Worm (Caenorhabditis elegans) whole organism, late embryonic: ENCODE measurements around the gene W09C2.10.

Experiments used
- C08G9.2 ChIP-seq: sonication (generic microtip); optimal IDR thresholded peaks from 2 replicates; lab custom pipeline; 2016; ENCODE audit warnings: mild to moderate bottlenecking, missing genetic modification characterization, moderate library complexity, missing compliant biosample characterization
- C38D4.7 ChIP-seq: fragments of 200-800 bp; sonication (Bioruptor generic); optimal IDR thresholded peaks from 2 replicates; lab custom pipeline; 2018; ENCODE audit warnings: mild to moderate bottlenecking, missing genetic modification characterization, moderate library complexity, missing compliant biosample characterization
- F13H6.1 ChIP-seq: sonication (generic microtip); optimal IDR thresholded peaks from 2 replicates; lab custom pipeline; 2016; ENCODE audit warnings: missing genetic modification characterization, missing compliant biosample characterization
- ceh-18 ChIP-seq: sonication (generic microtip); optimal IDR thresholded peaks from 2 replicates; lab custom pipeline; 2016; ENCODE audit warnings: missing genetic modification characterization, missing compliant biosample characterization
- ceh-34 ChIP-seq: sonication (generic microtip); optimal IDR thresholded peaks from 2 replicates; lab custom pipeline; 2016; ENCODE audit warnings: mild to moderate bottlenecking, missing genetic modification characterization, missing compliant biosample characterization
- ceh-48 ChIP-seq: sonication (generic microtip); optimal IDR thresholded peaks from 2 replicates; lab custom pipeline; 2016; ENCODE audit warnings: missing genetic modification characterization, inconsistent platforms, missing compliant biosample characterization
- ceh-6 ChIP-seq: fragments of 200-800 bp; sonication (Bioruptor generic); optimal IDR thresholded peaks from 2 replicates; lab custom pipeline; 2018; ENCODE audit warnings: mild to moderate bottlenecking, missing genetic modification characterization, missing compliant biosample characterization
- elt-4 ChIP-seq: sonication (generic microtip); optimal IDR thresholded peaks from 2 replicates; lab custom pipeline; 2016; ENCODE audit warnings: missing genetic modification characterization, missing compliant biosample characterization
- eyg-1 ChIP-seq: sonication (generic microtip); optimal IDR thresholded peaks from 2 replicates; lab custom pipeline; 2016; ENCODE audit warnings: missing genotype, missing genetic modification characterization, missing compliant biosample characterization
- fax-1 ChIP-seq: sonication (generic microtip); optimal IDR thresholded peaks from 2 replicates; lab custom pipeline; 2016; ENCODE audit warnings: missing genotype, missing genetic modification characterization, missing compliant biosample characterization
- fkh-6 ChIP-seq: sonication (generic microtip); optimal IDR thresholded peaks from 2 replicates; lab custom pipeline; 2016; ENCODE audit warnings: missing genetic modification characterization, missing compliant biosample characterization
- gmeb-2 ChIP-seq: sonication (generic microtip); optimal IDR thresholded peaks from 2 replicates; lab custom pipeline; 2016; ENCODE audit warnings: missing genetic modification characterization, inconsistent platforms, missing compliant biosample characterization
- hlh-13 ChIP-seq: fragments of 200-800 bp; sonication (Bioruptor generic); optimal IDR thresholded peaks from 2 replicates; lab custom pipeline; 2018; ENCODE audit warnings: mild to moderate bottlenecking, missing genetic modification characterization, missing compliant biosample characterization
- hlh-30 ChIP-seq: sonication (generic microtip); optimal IDR thresholded peaks from 2 replicates; lab custom pipeline; 2017; ENCODE audit warnings: antibody characterized with exemption, missing genetic modification characterization, missing compliant biosample characterization; ENCODE audit not compliant: insufficient read depth
- hlh-6 ChIP-seq: sonication (generic microtip); optimal IDR thresholded peaks from 2 replicates; lab custom pipeline; 2016; ENCODE audit warnings: missing genotype, missing genetic modification characterization, missing compliant biosample characterization
- hlh-8 ChIP-seq: sonication (generic microtip); optimal IDR thresholded peaks from 2 replicates; lab custom pipeline; 2016; ENCODE audit warnings: missing genotype, missing genetic modification characterization, missing compliant biosample characterization
- lin-11 ChIP-seq: fragments of 200-800 bp; sonication (Bioruptor generic); optimal IDR thresholded peaks from 2 replicates; lab custom pipeline; 2018; ENCODE audit warnings: mild to moderate bottlenecking, missing genetic modification characterization, missing compliant biosample characterization
- nhr-11 ChIP-seq: fragments of 150-350 bp; optimal IDR thresholded peaks from 2 replicates; lab custom pipeline; 2014; ENCODE audit warnings: missing biosample characterization, missing genetic modification characterization
- nhr-232 ChIP-seq: sonication (generic microtip); optimal IDR thresholded peaks from 2 replicates; lab custom pipeline; 2016; ENCODE audit warnings: missing genetic modification characterization, missing compliant biosample characterization
- odd-2 ChIP-seq: sonication (generic microtip); optimal IDR thresholded peaks from 2 replicates; lab custom pipeline; 2017; ENCODE audit warnings: antibody characterized with exemption, mild to moderate bottlenecking, missing genetic modification characterization, missing compliant biosample characterization
- pag-3 ChIP-seq: sonication (generic microtip); optimal IDR thresholded peaks from 2 replicates; lab custom pipeline; 2016; ENCODE audit warnings: missing compliant biosample characterization, missing genetic modification characterization, borderline replicate concordance
- pat-9 ChIP-seq: fragments of 200-800 bp; sonication (Bioruptor generic); optimal IDR thresholded peaks from 2 replicates; lab custom pipeline; 2018; ENCODE audit warnings: mild to moderate bottlenecking, missing genetic modification characterization, moderate library complexity, missing compliant biosample characterization
- pha-2 ChIP-seq: sonication (generic microtip); optimal IDR thresholded peaks from 2 replicates; lab custom pipeline; 2017; ENCODE audit warnings: mild to moderate bottlenecking, missing genetic modification characterization, missing compliant biosample characterization
- pqm-1 ChIP-seq: sonication (generic microtip); optimal IDR thresholded peaks from 2 replicates; lab custom pipeline; 2016; ENCODE audit warnings: missing genetic modification characterization, missing compliant biosample characterization
- ref-2 ChIP-seq: sonication (generic microtip); optimal IDR thresholded peaks from 2 replicates; lab custom pipeline; 2016; ENCODE audit warnings: missing genetic modification characterization, missing compliant biosample characterization
- sdc-2 ChIP-seq: sonication (generic microtip); optimal IDR thresholded peaks from 2 replicates; lab custom pipeline; 2016; ENCODE audit warnings: missing genotype, missing genetic modification characterization, missing compliant biosample characterization
- sox-2 ChIP-seq: fragments of 200-800 bp; sonication (Bioruptor generic); IDR thresholded peaks from 2 replicates; pipeline ENCODE4 v1.3.6; 2022; ENCODE audit warnings: missing genetic modification reagents, missing genetic modification characterization, missing compliant biosample characterization
- sox-4 ChIP-seq: sonication (generic microtip); optimal IDR thresholded peaks from 2 replicates; lab custom pipeline; 2017; ENCODE audit warnings: mild to moderate bottlenecking, missing genetic modification characterization, inconsistent platforms, missing compliant biosample characterization
- zip-5 ChIP-seq: sonication (generic microtip); optimal IDR thresholded peaks from 2 replicates; lab custom pipeline; 2016; ENCODE audit warnings: missing genetic modification characterization, missing compliant biosample characterization
- ztf-16 ChIP-seq: sonication (generic microtip); optimal IDR thresholded peaks from 2 replicates; lab custom pipeline; 2017; ENCODE audit warnings: missing genetic modification characterization, missing compliant biosample characterization

W09C2.10 gene

DNA sequence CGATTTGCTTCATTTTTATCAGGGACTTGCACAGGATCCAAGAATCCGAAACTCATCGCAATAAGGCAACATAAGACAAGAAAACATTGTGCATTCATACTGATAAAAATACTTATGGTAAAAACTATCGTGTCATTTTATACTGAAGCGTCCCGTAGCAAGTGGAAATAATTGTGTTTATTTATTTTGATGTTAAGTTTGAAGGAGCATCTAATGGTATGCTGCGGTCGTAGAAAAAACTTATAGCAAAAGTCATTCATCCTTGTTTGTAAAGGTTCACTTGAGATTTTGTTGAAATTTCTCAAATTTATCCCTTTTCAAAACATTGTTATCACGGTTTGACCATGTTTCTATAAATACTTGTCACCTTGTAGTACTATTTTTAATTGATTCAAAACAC lies at the start of gene W09C2.10:
W09C2.10 (minus strand) TSS at position 101 of the 400 bp plus-strand sequence.
- TF ChIP-seq eyg-1 (tag; lab: Kevin White, UChicago) (no peak), sox-4 (tag; lab: Kevin White, UChicago) (no peak), hlh-8 (tag; lab: Kevin White, UChicago) (no peak), ref-2 (tag; lab: Kevin White, UChicago) (no peak), nhr-11 (tag; lab: Kevin White, UChicago) (no peak), odd-2 (tag; lab: Kevin White, UChicago) (no peak), ztf-16 (tag; lab: Kevin White, UChicago) (no peak), C08G9.2 (tag; lab: Kevin White, UChicago) (no peak), lin-11 (tag; lab: Kevin White, UChicago) (no peak), pha-2 (tag; lab: Kevin White, UChicago) (no peak), zip-5 (tag; lab: Kevin White, UChicago) (no peak), elt-4 (no peak), fax-1 (tag; lab: Kevin White, UChicago) (no peak), gmeb-2 (tag; lab: Kevin White, UChicago) (no peak), sox-2 (no peak), pat-9 (no peak), sdc-2 (tag; lab: Kevin White, UChicago) (no peak), pag-3 (tag; lab: Kevin White, UChicago) (no peak)
- TF ChIP-seq, all 69 proteins: peak for 0

DNA sequence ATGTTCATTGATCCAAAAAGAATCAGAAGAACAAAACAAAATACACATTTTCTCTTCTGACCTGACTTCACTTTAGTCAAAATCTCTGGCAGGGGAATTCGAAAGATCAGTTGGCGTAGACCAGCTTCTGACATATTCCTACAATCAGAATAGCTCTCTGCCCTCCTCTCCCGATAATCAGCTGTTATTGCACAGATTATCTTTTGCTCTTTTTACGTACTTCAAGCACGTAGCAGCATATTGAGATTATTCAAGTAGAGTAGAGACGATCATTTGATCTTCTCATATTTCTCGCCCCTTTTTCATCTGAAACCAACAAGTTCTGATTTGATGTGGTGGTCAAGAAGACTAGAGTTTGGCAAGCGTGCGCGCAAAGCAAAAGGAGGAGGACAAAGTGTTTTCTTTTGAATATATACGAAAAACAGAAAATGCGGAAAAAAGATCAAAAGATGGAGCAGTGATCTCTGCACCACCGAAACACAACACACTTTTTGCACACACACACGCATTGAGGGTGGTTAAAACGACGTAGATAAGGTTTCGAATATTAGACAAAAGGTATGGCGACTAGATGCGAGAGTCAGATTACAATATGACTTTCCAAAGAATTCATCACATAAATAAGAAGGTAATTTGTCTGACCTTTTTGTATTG lies 48.9 kb upstream of the W09C2.10 start:
- TF ChIP-seq lin-11 (tag; lab: Kevin White, UChicago) (no peak), nhr-232 (tag; lab: Kevin White, UChicago) (no peak), hlh-6 (tag; lab: Kevin White, UChicago) (no peak), ceh-48 (tag; lab: Kevin White, UChicago) (no peak)

DNA sequence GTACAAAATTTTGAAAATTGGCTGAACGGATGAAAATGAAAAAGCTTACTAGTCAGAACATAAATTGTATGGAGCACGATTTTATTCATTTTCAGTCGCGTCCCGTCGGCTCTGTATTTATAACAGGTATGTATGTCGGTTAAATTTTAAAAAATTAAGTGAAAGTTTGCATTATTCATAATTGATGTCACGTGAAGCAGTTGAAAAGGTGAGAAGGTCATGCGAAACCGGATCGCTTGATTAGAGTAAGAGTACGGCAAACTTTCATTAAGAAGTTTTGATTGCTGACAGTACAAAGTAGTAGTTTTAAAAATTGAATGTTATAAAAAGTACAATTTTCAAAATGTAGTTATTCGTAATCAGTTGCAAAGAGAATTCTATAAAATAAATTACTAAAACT lies 48.3 kb upstream of the W09C2.10 start:
- no peak for TF ChIP-seq ceh-6 (GFP tag; lab: Kevin White, UChicago)
- no peak for TF ChIP-seq C38D4.7 (GFP tag; lab: Kevin White, UChicago)

DNA sequence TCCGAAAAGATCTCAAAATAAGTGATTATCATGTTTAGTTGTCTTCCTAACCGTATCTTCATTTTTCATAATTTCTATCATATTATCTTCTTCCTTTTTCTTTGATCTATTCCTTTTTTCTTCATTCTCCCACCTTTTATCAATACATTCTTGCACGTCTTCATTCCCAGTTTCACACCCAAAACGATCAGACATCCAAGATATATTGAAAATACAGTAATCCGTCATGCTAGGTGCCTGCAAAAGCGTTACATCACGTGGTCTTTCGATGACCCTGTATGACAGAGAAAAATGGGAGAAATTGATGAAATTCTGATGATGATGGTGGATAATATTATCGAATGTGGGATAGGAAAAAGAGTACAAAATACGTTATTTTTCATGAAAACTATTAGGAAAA lies 47.6 kb upstream of the W09C2.10 start:
- TF ChIP-seq hlh-30 (tag; lab: Kevin White, UChicago) = peak; percentile 30
- TF ChIP-seq hlh-13 (GFP tag; lab: Kevin White, UChicago) = no peak

DNA sequence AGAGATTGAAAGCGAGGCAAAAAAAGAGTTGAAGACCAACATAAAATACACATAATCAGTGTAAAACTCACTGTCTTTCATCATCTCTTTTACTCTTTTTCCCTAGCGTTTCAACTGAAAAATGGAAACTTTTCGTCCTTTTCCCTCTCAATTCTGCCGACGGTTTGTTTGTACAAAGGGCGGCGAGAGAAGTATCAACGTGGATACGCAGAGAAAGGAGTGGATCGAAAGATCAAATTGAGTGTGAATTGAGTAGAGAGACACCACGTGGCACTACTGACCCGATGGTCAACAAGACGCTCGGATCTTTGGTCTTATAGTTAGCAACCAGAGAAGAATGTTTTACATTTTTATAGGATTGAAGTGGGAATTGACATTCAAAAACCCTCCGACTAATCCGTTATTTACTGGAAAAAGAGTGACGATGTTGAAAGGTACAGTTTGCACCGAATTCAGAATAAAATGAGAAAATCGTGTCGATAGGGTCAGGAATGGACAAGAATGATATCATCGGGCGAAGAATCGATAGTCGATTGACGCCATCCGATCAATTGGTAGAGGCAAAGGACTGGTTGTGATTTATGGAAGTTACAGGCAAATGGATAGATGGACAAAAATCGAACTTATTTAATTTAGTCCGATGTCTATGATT lies 46.2 kb upstream of the W09C2.10 start:
- TF ChIP-seq ceh-48 (tag; lab: Kevin White, UChicago) (no peak), ceh-18 (tag; lab: Kevin White, UChicago) (peak; percentile 14), sox-4 (tag; lab: Kevin White, UChicago) (no peak), fkh-6 (tag; lab: Kevin White, UChicago) (no peak), F13H6.1 (tag; lab: Kevin White, UChicago) (peak; percentile 30), ceh-34 (peak; percentile 18), hlh-30 (tag; lab: Kevin White, UChicago) (peak; percentile 48), pqm-1 (tag; lab: Kevin White, UChicago) (peak; percentile 10), lin-11 (tag; lab: Kevin White, UChicago) (no peak)
- TF ChIP-seq, all 69 proteins: peak for 5
